Worm (Caenorhabditis elegans) whole organism, midembryonic: ENCODE data around the gene spp-16.
A peak's percentile ranks its signal among the peaks of the same experiment; 100 is the strongest.

ENCODE experiments used
- T22C8.4 ChIP-seq: fragments of 200-800 bp; sonication (Bioruptor generic); IDR thresholded peaks from 2 replicates; pipeline ENCODE4 v1.3.6; 2022; ENCODE audit warnings: missing genetic modification characterization, missing compliant biosample characterization
- cog-1 ChIP-seq: sonication (generic microtip); optimal IDR thresholded peaks from 2 replicates; lab custom pipeline; 2016; ENCODE audit warnings: missing genetic modification characterization, missing compliant biosample characterization
- flt-1 ChIP-seq: fragments of 200-800 bp; sonication (Bioruptor generic); IDR thresholded peaks from 2 replicates; pipeline ENCODE4 v1.3.6; 2022; ENCODE audit warnings: missing genetic modification characterization, missing compliant biosample characterization
- klf-2 ChIP-seq: fragments of 200-800 bp; sonication (Bioruptor generic); conservative IDR thresholded peaks from 2 replicates; pipeline ENCODE4 v1.3.6; 2022; ENCODE audit warnings: missing genetic modification reagents, missing genetic modification characterization, missing compliant biosample characterization
- med-1 ChIP-seq: sonication (generic microtip); optimal IDR thresholded peaks from 2 replicates; lab custom pipeline; 2017; ENCODE audit warnings: missing genetic modification characterization, mild to moderate bottlenecking, missing compliant biosample characterization, antibody characterized with exemption, missing genetic modification reagents; ENCODE audit not compliant: insufficient read depth
- ref-1 ChIP-seq: fragments of 200-800 bp; sonication (Bioruptor generic); conservative IDR thresholded peaks from 2 replicates; pipeline ENCODE4 v1.3.6; 2022; ENCODE audit warnings: missing genetic modification reagents, missing genetic modification characterization, missing compliant biosample characterization
- tab-1 ChIP-seq: fragments of 200-800 bp; sonication (Bioruptor generic); IDR thresholded peaks from 2 replicates; pipeline ENCODE4 v1.3.6; 2022; ENCODE audit warnings: missing genetic modification characterization, missing compliant biosample characterization
- ztf-23 ChIP-seq: fragments of 200-800 bp; sonication (Bioruptor generic); IDR thresholded peaks from 2 replicates; pipeline ENCODE4 v1.3.6; 2022; ENCODE audit warnings: missing genetic modification reagents, missing genetic modification characterization, missing compliant biosample characterization
- ztf-29 ChIP-seq: fragments of 200-800 bp; sonication (Bioruptor generic); IDR thresholded peaks from 2 replicates; pipeline ENCODE4 v1.3.6; 2022; ENCODE audit warnings: missing genetic modification reagents, missing genetic modification characterization, missing compliant biosample characterization

Gene spp-16

ce11 chrV:10871457-10871861 lies 29.6 kb downstream of the spp-16 start:
- TF ChIP-seq ztf-29 (GFP tag; lab: Robert Waterston, UW) (no peak), flt-1 (GFP tag; lab: Robert Waterston, UW) (no peak), cog-1 (tag; lab: Kevin White, UChicago) (no peak), tab-1 (GFP tag; lab: Robert Waterston, UW) (no peak), klf-2 (GFP tag; lab: Robert Waterston, UW) (no peak), T22C8.4 (GFP tag; lab: Robert Waterston, UW) (no peak), med-1 (GFP tag; lab: Kevin White, UChicago) (no peak), ztf-23 (GFP tag; lab: Robert Waterston, UW) (no peak), ref-1 (no peak)

ce11 chrV:10870050-10870449 lies 31.1 kb downstream of the spp-16 start:
- TF ChIP-seq klf-2 (GFP tag; lab: Robert Waterston, UW) (no peak), flt-1 (GFP tag; lab: Robert Waterston, UW) (no peak), ztf-29 (GFP tag; lab: Robert Waterston, UW) (no peak), tab-1 (GFP tag; lab: Robert Waterston, UW) (no peak), ztf-23 (GFP tag; lab: Robert Waterston, UW) (no peak)

DNA sequence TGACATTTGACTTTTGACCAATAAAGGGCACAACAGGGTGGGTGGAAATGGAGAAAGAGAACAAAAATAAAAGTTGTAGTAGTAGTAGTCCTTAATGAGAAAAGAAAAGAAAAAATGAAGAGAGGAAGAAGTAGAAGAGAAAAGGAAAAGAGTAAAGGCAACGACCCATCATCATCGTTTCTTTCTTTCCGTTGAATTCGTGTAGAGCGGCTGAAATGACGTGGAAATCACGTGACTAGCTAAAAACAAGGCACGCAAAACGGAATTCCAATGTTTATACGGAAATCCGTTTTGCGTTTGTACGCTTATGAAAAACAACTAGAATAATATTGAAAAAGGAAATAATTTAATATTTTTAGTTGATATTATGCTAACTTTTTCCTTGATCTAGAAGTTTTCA lies 33.5 kb downstream of the spp-16 start:
- TF ChIP-seq ref-1, result no peak
- no peak for TF ChIP-seq klf-2 (GFP tag; lab: Robert Waterston, UW)
- TF ChIP-seq tab-1 (GFP tag; lab: Robert Waterston, UW), result no peak

DNA sequence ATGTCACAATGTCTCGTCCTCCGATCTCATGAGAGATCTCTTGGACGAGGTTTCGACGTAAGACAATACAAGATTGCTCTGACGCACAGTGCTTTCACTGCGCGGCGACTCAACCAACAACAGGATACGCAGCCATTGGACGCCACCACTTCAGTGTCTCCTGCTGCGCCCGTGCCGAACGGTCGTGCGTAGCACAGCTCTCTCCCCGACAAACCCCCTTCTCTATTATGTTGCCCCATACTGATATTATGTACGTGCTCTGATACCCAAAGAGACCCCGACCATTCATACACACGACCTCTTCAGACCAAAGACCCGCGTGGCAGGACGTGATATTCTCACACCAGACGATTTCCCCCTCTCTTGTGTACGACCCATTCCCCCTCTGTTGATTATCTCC lies 34.8 kb downstream of the spp-16 start:
- peak; percentile 23; the same call in 1 of the 2 replicates for TF ChIP-seq flt-1 (GFP tag; lab: Robert Waterston, UW)

- no peak for TF ChIP-seq ref-1
- no peak for TF ChIP-seq flt-1 (GFP tag; lab: Robert Waterston, UW)
- TF ChIP-seq tab-1 (GFP tag; lab: Robert Waterston, UW), result no peak
- TF ChIP-seq klf-2 (GFP tag; lab: Robert Waterston, UW), result no peak
- no peak for TF ChIP-seq ztf-23 (GFP tag; lab: Robert Waterston, UW)
- no peak for TF ChIP-seq T22C8.4 (GFP tag; lab: Robert Waterston, UW)
- TF ChIP-seq ztf-29 (GFP tag; lab: Robert Waterston, UW), result no peak
- no peak for TF ChIP-seq med-1 (GFP tag; lab: Kevin White, UChicago)
- no peak for TF ChIP-seq cog-1 (tag; lab: Kevin White, UChicago)
Measured at ce11 chrV:10865599-10865998, 35.5 kb downstream of the spp-16 start, which contains the start of gene saeg-1. Gene saeg-1, minus strand, starts transcription at chrV:10865699.

DNA sequence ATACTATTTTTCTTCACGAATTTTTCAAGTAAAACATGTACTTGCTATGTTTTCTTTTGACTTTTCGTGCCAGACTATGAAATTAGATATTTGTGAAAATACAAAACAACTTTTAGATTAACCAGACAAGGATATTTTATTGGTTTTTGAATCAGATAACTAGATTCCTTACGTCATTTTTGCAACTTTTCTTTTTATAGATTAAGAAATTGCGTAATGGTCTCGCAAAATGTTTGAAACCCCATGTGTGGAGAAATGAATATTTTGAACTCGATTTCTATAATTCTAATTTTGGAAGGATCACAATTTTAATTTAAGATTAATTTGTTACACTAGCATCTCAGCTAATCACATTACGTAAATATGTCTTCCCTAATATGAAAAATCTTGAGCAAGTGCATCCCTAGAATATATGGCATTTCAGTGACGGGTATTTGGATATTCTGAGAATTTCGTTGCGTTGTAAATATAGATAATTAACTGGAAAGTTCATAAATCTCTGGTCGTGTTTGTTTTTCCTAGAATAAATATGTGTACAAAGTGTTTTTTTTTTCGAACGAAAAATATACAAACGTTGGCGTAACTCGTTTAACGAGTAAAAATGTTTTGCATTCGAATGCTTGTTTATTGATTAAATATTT lies 38.5 kb downstream of the spp-16 start:
- TF ChIP-seq klf-2 (GFP tag; lab: Robert Waterston, UW) (no peak), ref-1 (no peak), T22C8.4 (GFP tag; lab: Robert Waterston, UW) (no peak), flt-1 (GFP tag; lab: Robert Waterston, UW) (no peak), ztf-23 (GFP tag; lab: Robert Waterston, UW) (no peak), cog-1 (tag; lab: Kevin White, UChicago) (no peak), ztf-29 (GFP tag; lab: Robert Waterston, UW) (no peak)

DNA sequence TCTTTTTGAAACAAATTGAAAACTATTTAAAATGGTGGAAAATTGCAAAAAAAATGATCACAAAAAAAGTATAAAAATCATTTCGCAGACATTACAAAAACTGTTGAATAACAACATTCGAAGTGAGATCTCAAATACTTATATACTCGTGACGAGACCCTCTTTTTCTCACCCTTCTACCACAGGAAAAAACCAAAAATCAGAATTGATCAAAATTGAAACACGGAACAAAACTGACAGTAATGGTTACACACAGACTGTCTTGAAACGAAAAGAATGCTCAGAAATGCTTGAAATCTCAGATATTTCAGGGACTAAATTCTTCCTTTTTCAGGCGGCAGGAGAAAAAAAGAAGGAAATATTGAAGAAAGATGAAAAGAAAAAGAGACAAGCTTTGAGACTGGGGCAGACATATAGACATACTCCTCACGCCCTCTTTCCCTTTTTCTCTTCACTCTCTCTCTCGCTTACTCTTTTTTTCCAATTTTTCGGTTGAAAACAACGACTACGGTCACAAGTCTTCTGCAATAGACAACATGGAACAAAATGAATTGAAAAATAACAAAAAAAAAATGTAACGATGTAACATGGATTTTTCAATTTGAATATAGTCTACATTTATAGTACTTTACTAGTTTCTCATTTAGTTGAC lies 39.4 kb downstream of the spp-16 start:
- TF ChIP-seq med-1 (GFP tag; lab: Kevin White, UChicago), result no peak
- no peak for TF ChIP-seq ztf-29 (GFP tag; lab: Robert Waterston, UW)
- no peak for TF ChIP-seq cog-1 (tag; lab: Kevin White, UChicago)
- no peak for TF ChIP-seq flt-1 (GFP tag; lab: Robert Waterston, UW)
- TF ChIP-seq klf-2 (GFP tag; lab: Robert Waterston, UW), result no peak
- no peak for TF ChIP-seq T22C8.4 (GFP tag; lab: Robert Waterston, UW)
- no peak for TF ChIP-seq ref-1
- no peak for TF ChIP-seq tab-1 (GFP tag; lab: Robert Waterston, UW)
- no peak for TF ChIP-seq ztf-23 (GFP tag; lab: Robert Waterston, UW)

ce11 chrV:10860526-10861037 lies 40.5 kb downstream of the spp-16 start:
- TF ChIP-seq tab-1 (GFP tag; lab: Robert Waterston, UW), result no peak
- TF ChIP-seq ztf-29 (GFP tag; lab: Robert Waterston, UW), result no peak
- TF ChIP-seq T22C8.4 (GFP tag; lab: Robert Waterston, UW), result no peak
- TF ChIP-seq cog-1 (tag; lab: Kevin White, UChicago), result no peak
- TF ChIP-seq ref-1, result no peak
- TF ChIP-seq flt-1 (GFP tag; lab: Robert Waterston, UW), result no peak

DNA sequence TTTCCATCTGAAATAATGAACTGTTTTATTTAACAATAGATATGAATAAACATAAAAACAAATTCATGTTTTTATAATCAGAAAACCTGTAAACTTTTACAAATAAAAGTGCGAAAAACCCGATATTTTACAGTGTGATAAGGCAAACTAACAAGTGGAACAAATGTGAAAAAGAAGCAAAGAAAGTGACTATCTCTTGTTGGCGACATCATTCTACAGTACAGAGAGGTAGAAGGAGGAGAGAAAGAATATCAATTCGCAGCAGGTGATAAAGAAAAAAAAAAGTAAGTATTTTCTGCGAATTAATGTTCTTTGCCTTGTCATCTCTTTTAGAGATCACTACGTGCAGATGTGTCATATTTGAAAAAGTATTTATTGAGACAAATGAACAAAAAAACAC lies 41.3 kb downstream of the spp-16 start:
- TF ChIP-seq tab-1 (GFP tag; lab: Robert Waterston, UW) (no peak), ref-1 (no peak), T22C8.4 (GFP tag; lab: Robert Waterston, UW) (no peak), ztf-29 (GFP tag; lab: Robert Waterston, UW) (no peak), ztf-23 (GFP tag; lab: Robert Waterston, UW) (no peak)
